Worm (Caenorhabditis elegans) whole organism, L1 larva: ENCODE data around the gene nhr-20.

Experiments
- aly-2 ChIP-seq: fragments of 150-350 bp; optimal IDR thresholded peaks from 2 replicates; lab custom pipeline; 2014; ENCODE audit warnings: missing biosample characterization, missing genetic modification characterization
- ama-1 ChIP-seq: fragments of 150-350 bp; optimal IDR thresholded peaks from 2 replicates; lab custom pipeline; 2014
- ces-1 ChIP-seq: fragments of 150-350 bp; optimal IDR thresholded peaks from 2 replicates; lab custom pipeline; 2014; ENCODE audit warnings: missing biosample characterization, missing genetic modification reagents, missing genetic modification characterization
- egl-27 ChIP-seq, 2 experiments: fragments of 150-350 bp in 1 of 2; sonication (generic microtip); optimal IDR thresholded peaks; 3 replicates each; lab custom pipeline; 2017 to 2018; ENCODE audit warnings: missing biosample characterization in 2 of 2, missing genetic modification characterization in 2 of 2, missing genetic modification reagents in 2 of 2
- fkh-10 ChIP-seq: sonication (generic microtip); optimal IDR thresholded peaks from 2 replicates; lab custom pipeline; 2017; ENCODE audit warnings: missing biosample characterization, missing genetic modification reagents, missing genetic modification characterization
- fkh-8 ChIP-seq: sonication (generic microtip); optimal IDR thresholded peaks from 2 replicates; lab custom pipeline; 2016; ENCODE audit warnings: mild to moderate bottlenecking, missing genetic modification characterization, missing compliant biosample characterization
- lsy-2 ChIP-seq, 2 experiments: fragments of 150-350 bp; optimal IDR thresholded peaks; 2 replicates each; lab custom pipeline; 2014; ENCODE audit warnings: missing biosample characterization in 2 of 2, missing genetic modification characterization in 2 of 2
- pax-3 ChIP-seq: fragments of 200-800 bp; sonication (Bioruptor generic); optimal IDR thresholded peaks from 2 replicates; lab custom pipeline; 2018; ENCODE audit warnings: mild to moderate bottlenecking, missing genetic modification characterization, moderate library complexity, missing compliant biosample characterization
- pqm-1 ChIP-seq: sonication (generic microtip); optimal IDR thresholded peaks from 3 replicates; lab custom pipeline; 2017; ENCODE audit warnings: missing biosample characterization, missing genetic modification characterization
- sptf-1 ChIP-seq: fragments of 150-350 bp; optimal IDR thresholded peaks from 2 replicates; lab custom pipeline; 2014; ENCODE audit warnings: missing biosample characterization, missing genetic modification characterization
- unc-62 ChIP-seq: fragments of 150-350 bp; optimal IDR thresholded peaks from 2 replicates; lab custom pipeline; 2014; ENCODE audit warnings: missing biosample characterization, missing genetic modification reagents, missing genetic modification characterization
- zag-1 ChIP-seq: fragments of 150-350 bp; optimal IDR thresholded peaks from 2 replicates; lab custom pipeline; 2014; ENCODE audit warnings: missing biosample characterization, missing genetic modification characterization
- ztf-11 ChIP-seq, 2 experiments: sonication (generic microtip); optimal IDR thresholded peaks; 2 replicates each; lab custom pipeline; 2016 to 2017; ENCODE audit warnings: missing genetic modification characterization in 2 of 2, missing biosample characterization in 1 of 2, missing compliant biosample characterization in 1 of 2
- ztf-4 ChIP-seq: fragments of 150-350 bp; optimal IDR thresholded peaks from 2 replicates; lab custom pipeline; 2014; ENCODE audit warnings: missing biosample characterization, missing genetic modification characterization

- TF ChIP-seq ztf-11 (tag; optimal IDR thresholded peaks at IDR 0.05; lab: Kevin White, UChicago) (no peak), ces-1 (no peak), ztf-4 (tag; lab: Kevin White, UChicago) (peak; percentile 61), pqm-1 (no peak), fkh-8 (peak; percentile 95), sptf-1 (no peak), pax-3 (tag; lab: Kevin White, UChicago) (peak; percentile 61), lsy-2 (tag; optimal IDR thresholded peaks at IDR 0.05; lab: Kevin White, UChicago) (peak; percentile 79 to 90), egl-27 (tag; optimal IDR thresholded peaks at IDR 0.05; lab: Kevin White, UChicago) (peak; percentile 29 to 84), fkh-10 (GFP tag; lab: Kevin White, UChicago) (peak; percentile 83), aly-2 (tag; lab: Kevin White, UChicago) (no peak), zag-1 (tag; lab: Kevin White, UChicago) (peak; percentile 41), unc-62 (peak; percentile 32), ama-1 (lab: Kevin White, UChicago) (no peak)
These were observed 9.3 kb downstream of the nhr-20 start for ce11 chrIII:4223668-4224127.
